Worm (Caenorhabditis elegans) whole organism, late embryonic: ENCODE results near the gene sri-21.

Source experiments
- K09A11.1 ChIP-seq: sonication (generic microtip); optimal IDR thresholded peaks from 2 replicates; lab custom pipeline; 2017; ENCODE audit warnings: antibody characterized with exemption, mild to moderate bottlenecking, missing genetic modification characterization, missing compliant biosample characterization; ENCODE audit not compliant: insufficient read depth
- T23F11.4 ChIP-seq: fragments of 200-800 bp; sonication (Bioruptor generic); optimal IDR thresholded peaks from 2 replicates; lab custom pipeline; 2018; ENCODE audit warnings: mild to moderate bottlenecking, missing genetic modification characterization, missing compliant biosample characterization
- Y22D7AL.16 ChIP-seq: sonication (generic microtip); optimal IDR thresholded peaks from 2 replicates; lab custom pipeline; 2016; ENCODE audit warnings: missing genetic modification characterization, missing compliant biosample characterization
- ahr-1 ChIP-seq: sonication (generic microtip); optimal IDR thresholded peaks from 2 replicates; lab custom pipeline; 2016; ENCODE audit warnings: missing genetic modification characterization, missing compliant biosample characterization
- ceh-18 ChIP-seq: sonication (generic microtip); optimal IDR thresholded peaks from 2 replicates; lab custom pipeline; 2016; ENCODE audit warnings: missing genetic modification characterization, missing compliant biosample characterization
- ceh-19 ChIP-seq: fragments of 200-800 bp; sonication (Bioruptor generic); optimal IDR thresholded peaks from 2 replicates; lab custom pipeline; 2018; ENCODE audit warnings: mild to moderate bottlenecking, missing genetic modification characterization, missing compliant biosample characterization
- ceh-2 ChIP-seq: sonication (generic microtip); optimal IDR thresholded peaks from 2 replicates; lab custom pipeline; 2016; ENCODE audit warnings: missing genotype, missing genetic modification characterization, missing compliant biosample characterization
- ceh-24 ChIP-seq: sonication (generic microtip); optimal IDR thresholded peaks from 2 replicates; lab custom pipeline; 2016; ENCODE audit warnings: mild to moderate bottlenecking, missing genetic modification characterization, missing compliant biosample characterization
- ceh-30 ChIP-seq: fragments of 150-350 bp; optimal IDR thresholded peaks from 2 replicates; lab custom pipeline; 2014; ENCODE audit warnings: missing biosample characterization, missing genetic modification characterization
- ceh-34 ChIP-seq: sonication (generic microtip); optimal IDR thresholded peaks from 2 replicates; lab custom pipeline; 2016; ENCODE audit warnings: mild to moderate bottlenecking, missing genetic modification characterization, missing compliant biosample characterization
- ceh-45 ChIP-seq: fragments of 200-800 bp; sonication (Bioruptor generic); IDR thresholded peaks from 2 replicates; pipeline ENCODE4 v1.3.6; 2022; ENCODE audit warnings: missing genetic modification reagents, missing genetic modification characterization, missing compliant biosample characterization
- ceh-9 ChIP-seq: sonication (generic microtip); optimal IDR thresholded peaks from 2 replicates; lab custom pipeline; 2016; ENCODE audit warnings: mild to moderate bottlenecking, missing genetic modification characterization, inconsistent platforms, missing compliant biosample characterization
- che-1 ChIP-seq: sonication (generic microtip); optimal IDR thresholded peaks from 2 replicates; lab custom pipeline; 2016; ENCODE audit warnings: mild to moderate bottlenecking, missing genetic modification characterization, missing compliant biosample characterization
- dmd-4 ChIP-seq: sonication (generic microtip); optimal IDR thresholded peaks from 2 replicates; lab custom pipeline; 2016; ENCODE audit warnings: borderline replicate concordance, missing genetic modification characterization, missing compliant biosample characterization
- elt-2 ChIP-seq: sonication (generic microtip); optimal IDR thresholded peaks from 2 replicates; lab custom pipeline; 2016; ENCODE audit warnings: missing genetic modification reagents, missing genetic modification characterization, missing compliant biosample characterization
- gmeb-2 ChIP-seq: sonication (generic microtip); optimal IDR thresholded peaks from 2 replicates; lab custom pipeline; 2016; ENCODE audit warnings: missing genetic modification characterization, inconsistent platforms, missing compliant biosample characterization
- hlh-30 ChIP-seq: sonication (generic microtip); optimal IDR thresholded peaks from 2 replicates; lab custom pipeline; 2017; ENCODE audit warnings: antibody characterized with exemption, missing genetic modification characterization, missing compliant biosample characterization; ENCODE audit not compliant: insufficient read depth
- mec-3 ChIP-seq: sonication (generic microtip); optimal IDR thresholded peaks from 2 replicates; lab custom pipeline; 2016; ENCODE audit warnings: borderline replicate concordance, missing genetic modification characterization, missing compliant biosample characterization
- nhr-11 ChIP-seq: fragments of 150-350 bp; optimal IDR thresholded peaks from 2 replicates; lab custom pipeline; 2014; ENCODE audit warnings: missing biosample characterization, missing genetic modification characterization
- nhr-232 ChIP-seq: sonication (generic microtip); optimal IDR thresholded peaks from 2 replicates; lab custom pipeline; 2016; ENCODE audit warnings: missing genetic modification characterization, missing compliant biosample characterization
- npax-4 ChIP-seq: sonication (generic microtip); optimal IDR thresholded peaks from 2 replicates; lab custom pipeline; 2016; ENCODE audit warnings: missing genetic modification characterization, missing compliant biosample characterization
- pax-1 ChIP-seq: fragments of 150-350 bp; optimal IDR thresholded peaks from 2 replicates; lab custom pipeline; 2014; ENCODE audit warnings: missing biosample characterization, missing genetic modification characterization
- pha-4 ChIP-seq: fragments of 150-350 bp; optimal IDR thresholded peaks from 2 replicates; lab custom pipeline; 2018; ENCODE audit warnings: missing biosample characterization, missing genetic modification reagents, missing genetic modification characterization
- pros-1 ChIP-seq: fragments of 150-350 bp; optimal IDR thresholded peaks from 2 replicates; lab custom pipeline; 2014; ENCODE audit warnings: missing biosample characterization, missing genetic modification reagents, missing genetic modification characterization
- ref-2 ChIP-seq: sonication (generic microtip); optimal IDR thresholded peaks from 2 replicates; lab custom pipeline; 2016; ENCODE audit warnings: missing genetic modification characterization, missing compliant biosample characterization
- rnt-1 ChIP-seq: sonication (generic microtip); optimal IDR thresholded peaks from 2 replicates; lab custom pipeline; 2016; ENCODE audit warnings: missing genetic modification characterization, missing compliant biosample characterization
- sdc-2 ChIP-seq: sonication (generic microtip); optimal IDR thresholded peaks from 2 replicates; lab custom pipeline; 2016; ENCODE audit warnings: missing genotype, missing genetic modification characterization, missing compliant biosample characterization
- sox-2 ChIP-seq: fragments of 200-800 bp; sonication (Bioruptor generic); IDR thresholded peaks from 2 replicates; pipeline ENCODE4 v1.3.6; 2022; ENCODE audit warnings: missing genetic modification reagents, missing genetic modification characterization, missing compliant biosample characterization
- syd-9 ChIP-seq: sonication (generic microtip); optimal IDR thresholded peaks from 2 replicates; lab custom pipeline; 2016; ENCODE audit warnings: mild to moderate bottlenecking, missing genetic modification characterization, moderate library complexity, missing compliant biosample characterization
- tbx-7 ChIP-seq: sonication (generic microtip); optimal IDR thresholded peaks from 2 replicates; lab custom pipeline; 2016; ENCODE audit warnings: missing genotype, missing genetic modification characterization, missing compliant biosample characterization
- unc-3 ChIP-seq, 2 experiments: fragments of 200-800 bp in 1 of 2; sonication (Bioruptor generic) in 1 of 2; sonication (generic microtip) in 1 of 2; conservative IDR thresholded peaks in 1 of 2; optimal IDR thresholded peaks in 1 of 2; 2 replicates each; pipeline versions ENCODE4 v1.3.6 to Lab custom; 2016 to 2022; ENCODE audit warnings: missing compliant biosample characterization in 2 of 2, missing genetic modification characterization in 2 of 2, missing genetic modification reagents in 1 of 2
- unc-55 ChIP-seq: sonication (generic microtip); optimal IDR thresholded peaks from 2 replicates; lab custom pipeline; 2017; ENCODE audit warnings: missing biosample characterization, missing genetic modification reagents, missing genetic modification characterization
- unc-86 ChIP-seq: sonication (generic microtip); optimal IDR thresholded peaks from 2 replicates; lab custom pipeline; 2016; ENCODE audit warnings: missing genetic modification characterization, missing compliant biosample characterization
- zip-5 ChIP-seq: sonication (generic microtip); optimal IDR thresholded peaks from 2 replicates; lab custom pipeline; 2016; ENCODE audit warnings: missing genetic modification characterization, missing compliant biosample characterization
- ztf-16 ChIP-seq: sonication (generic microtip); optimal IDR thresholded peaks from 2 replicates; lab custom pipeline; 2017; ENCODE audit warnings: missing genetic modification characterization, missing compliant biosample characterization

Gene sri-21

DNA sequence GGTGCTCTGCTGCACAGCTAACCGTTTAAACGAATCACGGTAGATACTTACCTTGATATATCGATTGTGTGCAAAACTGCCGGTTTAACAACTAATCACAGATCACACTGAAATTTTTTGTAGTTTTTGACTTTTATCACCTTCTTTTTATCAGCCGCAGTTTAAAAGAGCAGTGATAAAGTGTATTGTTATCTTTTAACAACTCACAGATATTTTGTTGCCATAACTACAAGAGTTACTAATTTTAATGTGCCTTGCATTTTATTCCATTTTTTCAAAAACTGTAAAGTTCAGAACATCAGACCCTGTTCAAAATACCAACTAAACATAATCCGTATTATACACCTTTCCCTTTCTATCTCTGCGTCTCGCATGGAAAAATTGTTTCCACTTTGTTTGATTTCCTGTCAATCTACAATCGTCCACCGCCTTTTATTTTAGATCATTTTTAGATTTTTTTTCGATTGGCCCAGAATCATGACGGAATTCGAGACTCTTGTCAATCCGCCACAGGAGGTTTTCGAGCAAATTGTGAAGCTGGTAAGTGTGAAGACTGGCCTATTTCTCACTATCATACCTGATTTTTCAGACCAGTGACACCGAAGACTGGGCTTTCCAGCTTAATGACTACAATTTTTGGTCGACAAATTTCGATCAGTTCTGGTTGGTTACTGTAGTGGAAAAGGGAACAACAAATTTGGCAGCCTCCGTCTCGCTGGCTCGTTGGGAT is 3.3 kb downstream of the sri-21 start, which contains the start of gene T24A6.20:
T24A6.20 (plus strand) TSS at position 395 of the 730 bp plus-strand sequence.
- peak; percentile 86 for TF ChIP-seq elt-2 (tag; lab: Kevin White, UChicago)
- no peak for TF ChIP-seq pax-1

DNA sequence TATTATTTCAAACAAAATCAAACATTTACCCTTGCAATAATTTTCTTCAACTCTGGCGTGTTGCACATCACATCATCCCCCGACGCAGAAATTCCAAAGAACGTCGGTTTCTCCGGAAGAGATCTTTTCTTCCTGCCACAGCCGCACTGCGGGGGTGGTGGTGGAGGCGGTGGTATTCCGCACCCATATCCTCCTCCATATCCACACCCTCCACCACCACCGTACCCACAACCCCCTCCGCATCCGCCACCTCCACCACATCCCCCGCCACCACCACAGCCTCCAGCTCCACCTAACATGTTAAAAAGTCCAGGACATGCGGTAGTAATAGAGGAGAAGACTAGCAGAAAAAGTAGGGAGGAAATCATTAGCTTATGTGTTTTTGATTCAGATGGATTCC is 5.2 kb downstream of the sri-21 start, which contains the start of gene grl-29:
grl-29 (minus strand) TSS at position 368 of the 400 bp plus-strand sequence.
- no peak for TF ChIP-seq pha-4
- no peak for TF ChIP-seq sox-2 (GFP tag; lab: Robert Waterston, UW)
- TF ChIP-seq ceh-30 (tag; lab: Kevin White, UChicago), result no peak
- no peak for TF ChIP-seq ceh-34 (tag; lab: Kevin White, UChicago)
- TF ChIP-seq ahr-1 (tag; lab: Kevin White, UChicago), result no peak
- TF ChIP-seq unc-86 (tag; lab: Kevin White, UChicago), result no peak
- no peak for TF ChIP-seq nhr-232 (tag; lab: Kevin White, UChicago)
- TF ChIP-seq sdc-2 (tag; lab: Kevin White, UChicago), result no peak
- TF ChIP-seq ceh-19 (GFP tag; lab: Kevin White, UChicago), result no peak
- no peak for TF ChIP-seq ceh-9 (tag; lab: Kevin White, UChicago)
- no peak for TF ChIP-seq zip-5 (tag; lab: Kevin White, UChicago)
- no peak for TF ChIP-seq ref-2
- no peak for TF ChIP-seq elt-2 (tag; lab: Kevin White, UChicago)

DNA sequence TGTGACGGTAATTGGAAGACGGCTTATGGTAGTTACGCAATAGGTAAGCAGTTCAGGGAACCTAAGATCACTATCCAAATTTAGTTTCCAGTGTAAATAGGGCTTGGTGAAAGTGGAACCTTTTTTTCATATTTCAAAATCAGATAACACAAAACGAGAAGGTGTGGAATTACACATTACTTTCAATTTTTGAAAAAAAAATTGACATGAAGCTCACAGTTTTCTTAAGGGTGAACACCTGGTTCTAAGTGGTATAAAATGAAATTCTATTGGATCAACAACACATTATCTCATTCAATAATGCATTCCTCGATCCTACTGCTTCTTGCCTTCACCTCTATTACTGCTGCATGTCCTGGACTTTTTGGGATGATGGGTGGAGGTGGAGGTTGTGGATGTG is 6.3 kb downstream of the sri-21 start, which contains the start of gene grl-30:
grl-30 (plus strand) TSS at position 301 of the 400 bp plus-strand sequence.
- TF ChIP-seq ahr-1 (tag; lab: Kevin White, UChicago) (no peak), mec-3 (tag; lab: Kevin White, UChicago) (no peak), dmd-4 (tag; lab: Kevin White, UChicago) (no peak), che-1 (tag; lab: Kevin White, UChicago) (no peak), ztf-16 (tag; lab: Kevin White, UChicago) (no peak), ceh-18 (no peak), syd-9 (tag; lab: Kevin White, UChicago) (no peak), hlh-30 (tag; lab: Kevin White, UChicago) (no peak)
- TF ChIP-seq, all 69 proteins: peak for 0

DNA sequence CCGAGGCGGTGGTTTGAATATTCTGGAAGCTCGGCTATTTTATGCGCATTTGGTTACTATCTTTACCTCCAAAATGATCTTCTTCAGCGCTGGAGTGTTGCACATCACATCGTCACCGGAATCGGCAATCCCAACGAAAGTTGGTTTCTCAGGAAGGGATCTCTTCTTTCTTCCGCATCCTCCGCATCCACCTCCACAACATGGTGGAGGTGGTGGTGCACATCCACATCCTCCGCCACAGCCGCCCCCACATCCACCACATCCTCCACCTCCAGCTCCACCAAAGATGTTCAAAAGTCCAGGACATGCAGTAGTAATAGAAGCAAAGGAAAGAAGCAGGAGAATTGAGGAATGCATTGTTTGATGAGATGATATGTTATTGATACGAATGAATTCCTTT is 7.8 kb downstream of the sri-21 start, which contains the start of gene grl-31:
grl-31 (minus strand) TSS at position 357 of the 400 bp plus-strand sequence.
- TF ChIP-seq ceh-2 (tag; lab: Kevin White, UChicago) (no peak), Y22D7AL.16 (tag; lab: Kevin White, UChicago) (no peak), dmd-4 (tag; lab: Kevin White, UChicago) (no peak), K09A11.1 (tag; lab: Kevin White, UChicago) (no peak), pros-1 (no peak), ceh-45 (no peak), nhr-11 (tag; lab: Kevin White, UChicago) (no peak), npax-4 (tag; lab: Kevin White, UChicago) (no peak), gmeb-2 (tag; lab: Kevin White, UChicago) (no peak), tbx-7 (tag; lab: Kevin White, UChicago) (no peak), rnt-1 (no peak), ahr-1 (tag; lab: Kevin White, UChicago) (no peak), unc-3 (GFP tag; conservative IDR thresholded peaks at IDR 0.05; lab: Robert Waterston, UW) (no peak), unc-3 (tag; optimal IDR thresholded peaks at IDR 0.05; lab: Kevin White, UChicago) (no peak), unc-55 (GFP tag; lab: Kevin White, UChicago) (no peak), T23F11.4 (no peak), ceh-24 (tag; lab: Kevin White, UChicago) (no peak)
- TF ChIP-seq, all 69 proteins: peak for 0
